Fruit fly (Drosophila melanogaster) whole organism, wandering third instar larva: ENCODE measurements around the gene Task6.

ENCODE experiments used
- Dfd ChIP-seq: fragments of >200 bp; optimal IDR thresholded peaks from 2 replicates; lab custom pipeline; 2017; ENCODE audit warnings: missing biosample characterization, missing genetic modification characterization
- Mio ChIP-seq: sonication (Bioruptor generic); optimal IDR thresholded peaks from 2 replicates; lab custom pipeline; 2016; ENCODE audit warnings: missing biosample characterization, missing genetic modification characterization
- br ChIP-seq: fragments of 200-800 bp; sonication (Bioruptor generic); optimal IDR thresholded peaks from 2 replicates; lab custom pipeline; 2016; ENCODE audit warnings: missing biosample characterization, missing genetic modification characterization
- brk ChIP-seq: fragments of 200-800 bp; sonication (Bioruptor generic); optimal IDR thresholded peaks from 2 replicates; lab custom pipeline; 2016; ENCODE audit warnings: missing biosample characterization, mild to moderate bottlenecking, missing genetic modification characterization
- dl ChIP-seq, 2 experiments: fragments of 175-275, 200-275 bp in 1 of 2; fragments of 200-275 bp in 1 of 2; sonication (Bioruptor generic); optimal IDR thresholded peaks; lab custom pipeline; 2018; ENCODE audit warnings: mild to moderate bottlenecking in 2 of 2, missing biosample characterization in 2 of 2, missing genetic modification characterization in 2 of 2, moderate library complexity in 2 of 2; ENCODE audit not compliant: partially characterized antibody in 2 of 2, insufficient read depth in 1 of 2
- fru ChIP-seq: fragments of 200-800 bp; sonication (Bioruptor generic); optimal IDR thresholded peaks from 3 replicates; lab custom pipeline; 2016; ENCODE audit warnings: missing biosample characterization, mild to moderate bottlenecking, missing genetic modification characterization
- h ChIP-seq: fragments of 200-800 bp; sonication (Bioruptor generic); optimal IDR thresholded peaks from 3 replicates; lab custom pipeline; 2016; ENCODE audit warnings: missing biosample characterization, mild to moderate bottlenecking, missing genetic modification characterization
- tai ChIP-seq: sonication (Bioruptor generic); optimal IDR thresholded peaks from 2 replicates; lab custom pipeline; 2016; ENCODE audit warnings: missing biosample characterization, missing genetic modification characterization
- usp ChIP-seq: fragments of >200 bp; optimal IDR thresholded peaks from 2 replicates; lab custom pipeline; 2017; ENCODE audit warnings: missing biosample characterization, missing genetic modification characterization

dm6 chr3R:13713541-13713940 lies 39.2 kb upstream of the Task6 start:
- TF ChIP-seq br (no peak), brk (GFP tag; lab: Kevin White, UChicago) (no peak), Mio (GFP tag; lab: Kevin White, UChicago) (no peak), usp (GFP tag; lab: Kevin White, UChicago) (no peak), Dfd (no peak), fru (GFP tag; lab: Kevin White, UChicago) (no peak), dl (GFP tag; optimal IDR thresholded peaks at IDR 0.05; lab: Kevin White, UChicago; ENCODE audit: insufficient read depth in 1 of 2, partially characterized antibody in 2 of 2) (no peak), tai (GFP tag; lab: Kevin White, UChicago) (no peak), h (GFP tag; lab: Kevin White, UChicago) (no peak)
